Fruit fly (Drosophila melanogaster) whole organism, embryonic: ENCODE measurements around the gene CG15382.

Source experiments
- Antp ChIP-seq: fragments of 200-800 bp; sonication (Bioruptor generic); optimal IDR thresholded peaks from 3 replicates; lab custom pipeline; 2016; ENCODE audit warnings: missing biosample characterization, missing genetic modification characterization
- Bdp1 ChIP-seq: fragments of 200-800 bp; sonication (Bioruptor generic); optimal IDR thresholded peaks from 3 replicates; lab custom pipeline; 2016; ENCODE audit warnings: missing biosample characterization, missing genetic modification characterization
- Blimp-1 ChIP-seq: fragments of 200-800 bp; sonication (Bioruptor generic); optimal IDR thresholded peaks from 3 replicates; lab custom pipeline; 2018; ENCODE audit warnings: missing biosample characterization, missing genetic modification characterization, mild to moderate bottlenecking, moderate library complexity, missing genetic modification reagents
- CG11456 ChIP-seq: fragments of 200-800 bp; sonication (Bioruptor generic); IDR thresholded peaks from 3 replicates; pipeline ENCODE4 v1.3.6; 2022; ENCODE audit warnings: missing biosample characterization, missing genetic modification characterization
- CG12155 ChIP-seq: fragments of 200-800 bp; sonication (Bioruptor generic); optimal IDR thresholded peaks from 3 replicates; lab custom pipeline; 2016; ENCODE audit warnings: missing biosample characterization, missing genetic modification characterization
- CG14441 ChIP-seq: fragments of 200-800 bp; sonication (Bioruptor generic); IDR thresholded peaks from 2 replicates; pipeline ENCODE4 v1.3.6; 2022; ENCODE audit warnings: missing biosample characterization, missing genetic modification characterization
- CG1602 ChIP-seq: fragments of 200-800 bp; sonication (Bioruptor generic); optimal IDR thresholded peaks from 3 replicates; lab custom pipeline; 2016; ENCODE audit warnings: missing biosample characterization, missing genetic modification characterization
- CG3065 ChIP-seq: fragments of 200-800 bp; sonication (Bioruptor generic); optimal IDR thresholded peaks from 2 replicates; lab custom pipeline; 2016; ENCODE audit warnings: missing biosample characterization, missing genetic modification characterization
- CG4328 ChIP-seq: fragments of 200-800 bp; sonication (Bioruptor generic); optimal IDR thresholded peaks from 3 replicates; lab custom pipeline; 2017; ENCODE audit warnings: missing biosample characterization, missing genetic modification reagents, missing genetic modification characterization
- CG6813 ChIP-seq: fragments of 200-800 bp; sonication (Bioruptor generic); optimal IDR thresholded peaks from 2 replicates; lab custom pipeline; 2017; ENCODE audit warnings: missing biosample characterization, missing genetic modification characterization, mild to moderate bottlenecking, moderate library complexity, missing genetic modification reagents
- CG9727 ChIP-seq: fragments of 200-800 bp; sonication (Bioruptor generic); optimal IDR thresholded peaks from 3 replicates; lab custom pipeline; 2017; ENCODE audit warnings: missing biosample characterization, mild to moderate bottlenecking, missing genetic modification characterization
- CG9817 ChIP-seq: fragments of 200-800 bp; sonication (Bioruptor generic); optimal IDR thresholded peaks from 2 replicates; lab custom pipeline; 2018; ENCODE audit warnings: missing biosample characterization, mild to moderate bottlenecking, missing genetic modification characterization, moderate library complexity
- D ChIP-seq, 2 experiments: fragments of 200-800 bp in 1 of 2; fragments of >200 bp in 1 of 2; sonication (Bioruptor generic) in 1 of 2; optimal IDR thresholded peaks; 2 replicates in 1 of 2; 3 replicates in 1 of 2; lab custom pipeline; 2017; ENCODE audit warnings: mild to moderate bottlenecking in 1 of 2, missing biosample characterization in 1 of 2, missing genetic modification characterization in 1 of 2, missing genetic modification reagents in 1 of 2
- Dek ChIP-seq: fragments of 200-800 bp; sonication (Bioruptor generic); optimal IDR thresholded peaks from 3 replicates; lab custom pipeline; 2019; ENCODE audit warnings: missing biosample characterization, mild to moderate bottlenecking, missing genetic modification characterization, moderate library complexity
- Dip3 ChIP-seq: fragments of 200-800 bp; sonication (Bioruptor generic); optimal IDR thresholded peaks from 3 replicates; lab custom pipeline; 2016; ENCODE audit warnings: missing biosample characterization, missing genetic modification characterization
- Doc2 ChIP-seq: fragments of 200-800 bp; sonication (Bioruptor generic); IDR thresholded peaks from 2 replicates; pipeline ENCODE4 v1.3.6; 2022; ENCODE audit warnings: missing biosample characterization, missing genetic modification characterization
- Gug ChIP-seq: fragments of 200-800 bp; sonication (Bioruptor generic); IDR thresholded peaks from 4 replicates; pipeline ENCODE4 v1.3.6; 2022; ENCODE audit warnings: missing biosample characterization, missing genetic modification characterization
- Kr ChIP-seq: fragments of 200-800 bp; sonication (Bioruptor generic); optimal IDR thresholded peaks from 2 replicates; lab custom pipeline; 2017; ENCODE audit warnings: missing biosample characterization, mild to moderate bottlenecking, missing genetic modification characterization
- MBD-R2 ChIP-seq: fragments of 200-800 bp; sonication (Bioruptor generic); IDR thresholded peaks from 2 replicates; pipeline ENCODE4 v1.3.6; 2022; ENCODE audit warnings: missing biosample characterization, missing genetic modification characterization
- Med ChIP-seq: fragments of 200-800 bp; sonication (Bioruptor generic); peaks from one replicate; lab custom pipeline; 2016; ENCODE audit warnings: missing biosample characterization, missing genetic modification characterization, mild to moderate bottlenecking, inconsistent platforms, moderate library complexity
- Meics ChIP-seq: fragments of 200-800 bp; sonication (Bioruptor generic); optimal IDR thresholded peaks from 2 replicates; lab custom pipeline; 2017; ENCODE audit warnings: missing biosample characterization, mild to moderate bottlenecking, missing genetic modification characterization
- Oli ChIP-seq: fragments of 200-800 bp; sonication (Bioruptor generic); optimal IDR thresholded peaks from 2 replicates; lab custom pipeline; 2018; ENCODE audit warnings: missing biosample characterization, mild to moderate bottlenecking, missing genetic modification characterization, moderate library complexity
- Sox100B ChIP-seq: fragments of 200-800 bp; sonication (Bioruptor generic); optimal IDR thresholded peaks from 3 replicates; lab custom pipeline; 2018; ENCODE audit warnings: missing biosample characterization, mild to moderate bottlenecking, missing genetic modification characterization
- Stat92E ChIP-seq, 3 experiments: fragments of >200 bp in 2 of 3; fragments of 200-800 bp in 1 of 3; sonication (Bioruptor generic) in 1 of 3; optimal IDR thresholded peaks; 2 replicates each; lab custom pipeline; 2017 to 2019; ENCODE audit warnings: missing biosample characterization in 3 of 3, missing genetic modification characterization in 3 of 3, mild to moderate bottlenecking in 1 of 3, moderate library complexity in 1 of 3
- Trl ChIP-seq, 3 experiments: fragments of >200 bp in 2 of 3; fragments of 200-800 bp in 1 of 3; sonication (Bioruptor generic) in 1 of 3; optimal IDR thresholded peaks; 2 replicates in 1 of 3; 3 replicates in 2 of 3; lab custom pipeline; 2016 to 2017; ENCODE audit warnings: missing biosample characterization in 1 of 3, missing genetic modification characterization in 1 of 3
- ab ChIP-seq: fragments of 200-800 bp; sonication (Bioruptor generic); optimal IDR thresholded peaks from 2 replicates; lab custom pipeline; 2016; ENCODE audit warnings: missing biosample characterization, missing genetic modification characterization
- bab2 ChIP-seq: fragments of 200-800 bp; sonication (Bioruptor generic); optimal IDR thresholded peaks from 2 replicates; lab custom pipeline; 2016; ENCODE audit warnings: missing biosample characterization, missing genetic modification characterization
- dimm ChIP-seq: fragments of 200-800 bp; sonication (Bioruptor generic); IDR thresholded peaks from 2 replicates; pipeline ENCODE4 v1.3.6; 2022; ENCODE audit warnings: missing biosample characterization, missing genetic modification characterization
- dmrt99B ChIP-seq: fragments of 200-800 bp; sonication (Bioruptor generic); optimal IDR thresholded peaks from 2 replicates; lab custom pipeline; 2018; ENCODE audit warnings: missing biosample characterization, mild to moderate bottlenecking, missing genetic modification characterization, moderate library complexity
- dpn ChIP-seq, 2 experiments: fragments of 200-800 bp; sonication (Bioruptor generic); optimal IDR thresholded peaks; 3 replicates each; lab custom pipeline; 2016; ENCODE audit warnings: missing biosample characterization in 2 of 2, missing genetic modification characterization in 2 of 2
- eve ChIP-seq, 2 experiments: fragments of >200 bp; optimal IDR thresholded peaks; 2 replicates each; lab custom pipeline; 2017; ENCODE audit warnings: missing biosample characterization in 2 of 2, missing genetic modification characterization in 2 of 2
- gcm2 ChIP-seq: fragments of 200-800 bp; sonication (Bioruptor generic); optimal IDR thresholded peaks from 2 replicates; lab custom pipeline; 2016; ENCODE audit warnings: missing biosample characterization, missing genetic modification characterization
- grau ChIP-seq: fragments of 200-800 bp; optimal IDR thresholded peaks from 3 replicates; lab custom pipeline; 2019; ENCODE audit warnings: missing biosample characterization, mild to moderate bottlenecking, missing genetic modification characterization, moderate library complexity
- gro ChIP-seq: fragments of 200-800 bp; sonication (Bioruptor generic); optimal IDR thresholded peaks from 2 replicates; lab custom pipeline; 2016; ENCODE audit warnings: missing biosample characterization, missing genetic modification characterization
- her ChIP-seq: fragments of 200-800 bp; sonication (Bioruptor generic); optimal IDR thresholded peaks from 2 replicates; lab custom pipeline; 2016; ENCODE audit warnings: missing biosample characterization, missing genetic modification characterization
- ken ChIP-seq: fragments of 200-800 bp; sonication (Bioruptor generic); IDR thresholded peaks from 3 replicates; pipeline ENCODE4 v1.3.6; 2022; ENCODE audit warnings: missing biosample characterization, missing genetic modification characterization
- lab ChIP-seq: fragments of 200-800 bp; sonication (Bioruptor generic); optimal IDR thresholded peaks from 3 replicates; lab custom pipeline; 2017; ENCODE audit warnings: missing biosample characterization, missing genetic modification characterization, mild to moderate bottlenecking, moderate library complexity, missing genetic modification reagents
- lola ChIP-seq, 3 experiments: fragments of >200 bp in 2 of 3; fragments of 200-800 bp in 1 of 3; sonication (Bioruptor generic) in 1 of 3; optimal IDR thresholded peaks; 2 replicates each; lab custom pipeline; 2017 to 2019; ENCODE audit warnings: missing biosample characterization in 3 of 3, missing genetic modification characterization in 3 of 3, mild to moderate bottlenecking in 1 of 3, moderate library complexity in 1 of 3
- oc ChIP-seq: fragments of 200-800 bp; sonication (Bioruptor generic); optimal IDR thresholded peaks from 2 replicates; lab custom pipeline; 2018; ENCODE audit warnings: missing biosample characterization, mild to moderate bottlenecking, missing genetic modification characterization, moderate library complexity
- org-1 ChIP-seq: fragments of 200-800 bp; sonication (Bioruptor generic); optimal IDR thresholded peaks from 2 replicates; lab custom pipeline; 2017; ENCODE audit warnings: missing biosample characterization, missing genetic modification characterization
- pan ChIP-seq, 4 experiments: fragments of >200 bp in 3 of 4; fragments of 200-800 bp in 1 of 4; sonication (Bioruptor generic) in 1 of 4; optimal IDR thresholded peaks in 3 of 4; IDR thresholded peaks in 1 of 4; 2 replicates each; pipeline versions ENCODE4 v1.3.6 to Lab custom; 2017 to 2022; ENCODE audit warnings: missing biosample characterization in 2 of 4, missing genetic modification characterization in 2 of 4, mixed read lengths in 1 of 4
- sd ChIP-seq: fragments of 200-800 bp; sonication (Bioruptor generic); optimal IDR thresholded peaks from 3 replicates; lab custom pipeline; 2018; ENCODE audit warnings: missing biosample characterization, mild to moderate bottlenecking, missing genetic modification characterization, moderate library complexity
- sisA ChIP-seq: fragments of 200-800 bp; sonication (Bioruptor generic); IDR thresholded peaks from 2 replicates; pipeline ENCODE4 v1.3.6; 2022; ENCODE audit warnings: missing biosample characterization, missing genetic modification characterization
- slou ChIP-seq: fragments of 200-800 bp; sonication (Bioruptor generic); optimal IDR thresholded peaks from 3 replicates; lab custom pipeline; 2016; ENCODE audit warnings: missing biosample characterization, missing genetic modification characterization
- sob ChIP-seq: fragments of 200-800 bp; sonication (Bioruptor generic); IDR thresholded peaks from 2 replicates; pipeline ENCODE4 v1.3.6; 2022; ENCODE audit warnings: missing biosample characterization, missing genetic modification characterization
- tgo ChIP-seq: fragments of 200-800 bp; sonication (Bioruptor generic); IDR thresholded peaks from 3 replicates; pipeline ENCODE4 v1.3.6; 2022; ENCODE audit warnings: missing biosample characterization, missing genetic modification characterization
- tx ChIP-seq: fragments of 200-800 bp; sonication (Bioruptor generic); optimal IDR thresholded peaks from 2 replicates; lab custom pipeline; 2016; ENCODE audit warnings: missing biosample characterization, missing genetic modification characterization

CG15382 gene

DNA sequence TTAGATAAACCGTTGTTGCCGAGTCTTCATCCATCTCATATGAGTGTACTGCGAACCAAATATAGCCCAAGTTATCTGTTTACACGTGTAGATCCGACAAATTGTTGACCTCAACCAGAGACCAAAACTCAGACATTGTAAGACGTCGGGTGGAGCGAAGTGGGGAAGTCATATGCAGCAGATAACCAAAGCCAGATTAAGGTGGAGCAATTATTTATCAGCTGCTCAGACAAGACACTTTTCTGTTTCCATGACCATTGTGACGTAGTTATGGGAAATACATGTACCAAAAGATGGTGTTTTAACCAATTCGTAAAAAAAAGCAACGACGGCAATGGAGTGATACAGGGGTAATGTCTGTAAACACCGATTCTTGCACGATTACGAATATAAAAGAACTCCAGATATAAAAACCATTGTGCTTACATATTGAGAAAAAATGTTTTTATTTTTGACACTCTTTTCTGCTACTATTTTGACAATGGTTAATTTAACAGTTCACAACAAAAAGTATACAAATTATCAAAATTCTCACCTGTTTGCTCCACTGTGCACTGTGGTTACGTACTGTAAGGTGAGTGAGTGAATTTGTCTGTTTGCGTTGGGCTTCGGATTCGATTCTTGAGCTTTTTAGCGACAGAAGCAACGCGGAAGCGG lies 21.9 kb downstream of the CG15382 start (continued):
- TF ChIP-seq lola (GFP tag; optimal IDR thresholded peaks at IDR 0.05; lab: Kevin White, UChicago) (peak in 1 of 3 experiments; percentile 5), Antp (GFP tag; lab: Kevin White, UChicago) (peak; percentile 53), ken (GFP tag; lab: Robert Waterston, UW) (no peak), Med (peak; percentile 93), CG12155 (GFP tag; lab: Kevin White, UChicago) (peak; percentile 42), dmrt99B (tag; lab: Kevin White, UChicago) (peak; percentile 34), Oli (tag; lab: Kevin White, UChicago) (peak; percentile 63), CG3065 (GFP tag; lab: Kevin White, UChicago) (peak; percentile 29), sd (tag; lab: Kevin White, UChicago) (no peak), oc (tag; lab: Kevin White, UChicago) (no peak), dimm (GFP tag; lab: Robert Waterston, UW) (no peak), tx (GFP tag; lab: Kevin White, UChicago) (peak; percentile 21), MBD-R2 (GFP tag; lab: Robert Waterston, UW) (peak; percentile 13; the same call in 1 of the 2 replicates), sisA (peak; percentile 34; the same call in 1 of the 2 replicates), CG6813 (peak; percentile 50), Meics (GFP tag; lab: Kevin White, UChicago) (peak; percentile 62), eve (GFP tag; optimal IDR thresholded peaks at IDR 0.05; lab: Kevin White, UChicago) (peak in 1 of 2 experiments; percentile 84), Trl (optimal IDR thresholded peaks at IDR 0.05; lab: Kevin White, UChicago) (no peak), Trl (GFP tag; optimal IDR thresholded peaks at IDR 0.05; lab: Kevin White, UChicago) (peak; percentile 41), ab (GFP tag; lab: Kevin White, UChicago) (peak; percentile 54), sob (peak; percentile 32; the same call in 1 of the 2 replicates), Doc2 (GFP tag; lab: Robert Waterston, UW) (no peak), Gug (GFP tag; lab: Robert Waterston, UW) (0 out of 4 replicates have a peak, but pooled peaks have one; percentile 4), CG9727 (peak; percentile 42), dpn (GFP tag; optimal IDR thresholded peaks at IDR 0.05; lab: Kevin White, UChicago) (peak; percentile 30 to 42), D (optimal IDR thresholded peaks at IDR 0.05; lab: Kevin White, UChicago) (no peak), D (GFP tag; optimal IDR thresholded peaks at IDR 0.05; lab: Kevin White, UChicago) (peak; percentile 42), CG9817 (tag; lab: Kevin White, UChicago) (peak; percentile 37), Dip3 (GFP tag; lab: Kevin White, UChicago) (peak; percentile 43), gcm2 (GFP tag; lab: Kevin White, UChicago) (peak; percentile 64), Kr (GFP tag; lab: Kevin White, UChicago) (no peak), slou (peak; percentile 30), Blimp-1 (GFP tag; lab: Kevin White, UChicago) (peak; percentile 41), CG11456 (GFP tag; lab: Robert Waterston, UW) (0 out of 3 replicates have a peak, but pooled peaks have one; percentile 60), pan (optimal IDR thresholded peaks at IDR 0.05; lab: Kevin White, UChicago) (no peak), pan (GFP tag; optimal IDR thresholded peaks at IDR 0.05 in 1 of 2, IDR thresholded peaks at IDR 0.05 in 1 of 2) (peak in 1 of 2 experiments; percentile 54), Dek (tag; lab: Kevin White, UChicago) (peak; percentile 35), gro (GFP tag; lab: Kevin White, UChicago) (peak; percentile 62), lab (GFP tag; lab: Kevin White, UChicago) (peak; percentile 23), tgo (GFP tag; lab: Robert Waterston, UW) (peak; percentile 29; the same call in 1 of the 3 replicates), bab2 (GFP tag; lab: Kevin White, UChicago) (peak; percentile 50), CG1602 (peak; percentile 39), CG14441 (GFP tag; lab: Robert Waterston, UW) (peak; percentile 48), CG4328 (no peak), grau (tag; lab: Kevin White, UChicago) (peak; percentile 61), org-1 (GFP tag; lab: Kevin White, UChicago) (no peak), Stat92E (GFP tag; optimal IDR thresholded peaks at IDR 0.05; lab: Kevin White, UChicago) (peak in 1 of 3 experiments; percentile 46), Bdp1 (GFP tag; lab: Kevin White, UChicago) (no peak), Sox100B (peak; percentile 40), her (GFP tag; lab: Kevin White, UChicago) (peak; percentile 23)
